Worm (Caenorhabditis elegans) whole organism, L1 larva: Measurements from ENCODE around the gene let-92.

Source experiments
- C04F5.9 ChIP-seq: sonication (generic microtip); optimal IDR thresholded peaks from 2 replicates; lab custom pipeline; 2016; ENCODE audit warnings: missing genetic modification characterization, missing compliant biosample characterization
- Y116A8C.19 ChIP-seq: sonication (generic microtip); optimal IDR thresholded peaks from 2 replicates; lab custom pipeline; 2016; ENCODE audit warnings: missing compliant biosample characterization, missing genetic modification characterization, borderline replicate concordance
- aha-1 ChIP-seq: fragments of 150-350 bp; optimal IDR thresholded peaks from 2 replicates; lab custom pipeline; 2014; ENCODE audit warnings: missing biosample characterization, missing genetic modification characterization
- alr-1 ChIP-seq: fragments of 200-800 bp; sonication (Bioruptor generic); optimal IDR thresholded peaks from 2 replicates; lab custom pipeline; 2018; ENCODE audit warnings: borderline replicate concordance, mild to moderate bottlenecking, missing genetic modification characterization, missing compliant biosample characterization
- blmp-1 ChIP-seq: fragments of 150-350 bp; optimal IDR thresholded peaks from 2 replicates; lab custom pipeline; 2014; ENCODE audit warnings: missing biosample characterization, missing genetic modification characterization
- ceh-63 ChIP-seq: fragments of 200-800 bp; sonication (Bioruptor generic); optimal IDR thresholded peaks from 2 replicates; lab custom pipeline; 2018; ENCODE audit warnings: mild to moderate bottlenecking, missing genetic modification characterization, missing compliant biosample characterization
- dsc-1 ChIP-seq: sonication (generic microtip); optimal IDR thresholded peaks from 2 replicates; lab custom pipeline; 2016; ENCODE audit warnings: mild to moderate bottlenecking, missing genetic modification characterization, missing compliant biosample characterization
- efl-1 ChIP-seq, 4 experiments: fragments of 150-350 bp; optimal IDR thresholded peaks in 3 of 4; peaks in 1 of 4; 1 replicate in 1 of 4; 2 replicates in 3 of 4; lab custom pipeline; 2014; ENCODE audit warnings: missing biosample characterization in 2 of 4, missing genetic modification characterization in 2 of 4, missing genetic modification reagents in 2 of 4
- egl-27 ChIP-seq, 2 experiments: fragments of 150-350 bp in 1 of 2; sonication (generic microtip); optimal IDR thresholded peaks; 3 replicates each; lab custom pipeline; 2017 to 2018; ENCODE audit warnings: missing biosample characterization in 2 of 2, missing genetic modification characterization in 2 of 2, missing genetic modification reagents in 2 of 2
- elt-3 ChIP-seq, 6 experiments: fragments of 150-350 bp in 1 of 6; sonication (generic microtip); optimal IDR thresholded peaks; 2 replicates each; lab custom pipeline; 2017 to 2018; ENCODE audit warnings: missing biosample characterization in 6 of 6, missing genetic modification characterization in 6 of 6, inconsistent platforms in 1 of 6
- ets-5 ChIP-seq: fragments of 200-800 bp; sonication (Bioruptor generic); IDR thresholded peaks from 2 replicates; pipeline ENCODE4 v1.3.6; 2022; ENCODE audit warnings: missing genetic modification characterization, missing compliant biosample characterization
- grh-1 ChIP-seq: fragments of 200-800 bp; sonication (Bioruptor generic); IDR thresholded peaks from 2 replicates; pipeline ENCODE4 v1.3.6; 2022; ENCODE audit warnings: missing genetic modification reagents, missing genetic modification characterization, missing compliant biosample characterization
- hlh-17 ChIP-seq: fragments of 200-800 bp; sonication (Bioruptor generic); optimal IDR thresholded peaks from 2 replicates; lab custom pipeline; 2018; ENCODE audit warnings: missing genetic modification characterization, mild to moderate bottlenecking, missing compliant biosample characterization, moderate library complexity, borderline replicate concordance
- jun-1 ChIP-seq: fragments of 150-350 bp; optimal IDR thresholded peaks from 2 replicates; lab custom pipeline; 2014; ENCODE audit warnings: missing biosample characterization, missing genetic modification reagents, missing genetic modification characterization
- lin-14 ChIP-seq: fragments of 200-800 bp; sonication (Bioruptor generic); optimal IDR thresholded peaks from 2 replicates; lab custom pipeline; 2018; ENCODE audit warnings: mild to moderate bottlenecking, missing genetic modification characterization, moderate library complexity, missing compliant biosample characterization
- lin-35 ChIP-seq, 2 experiments: fragments of 150-350 bp; optimal IDR thresholded peaks; 2 replicates each; lab custom pipeline; 2014; ENCODE audit warnings: missing biosample characterization in 2 of 2, missing genetic modification characterization in 2 of 2, missing genetic modification reagents in 2 of 2
- lin-39 ChIP-seq: fragments of 150-350 bp; optimal IDR thresholded peaks from 2 replicates; lab custom pipeline; 2014; ENCODE audit warnings: missing biosample characterization, missing genetic modification reagents, missing genetic modification characterization
- lir-3 ChIP-seq: sonication (generic microtip); optimal IDR thresholded peaks from 2 replicates; lab custom pipeline; 2016; ENCODE audit warnings: mild to moderate bottlenecking, missing genetic modification characterization, moderate library complexity, missing compliant biosample characterization; ENCODE audit not compliant: poor library complexity
- mdl-1 ChIP-seq, 2 experiments: fragments of 150-350 bp; optimal IDR thresholded peaks; 2 replicates each; lab custom pipeline; 2014 to 2017; ENCODE audit warnings: missing biosample characterization in 2 of 2, missing genetic modification characterization in 2 of 2, inconsistent platforms in 1 of 2
- mep-1 ChIP-seq: fragments of 150-350 bp; optimal IDR thresholded peaks from 2 replicates; lab custom pipeline; 2014; ENCODE audit warnings: missing biosample characterization, missing genetic modification characterization
- nhr-237 ChIP-seq: fragments of 150-350 bp; optimal IDR thresholded peaks from 2 replicates; lab custom pipeline; 2014; ENCODE audit warnings: missing biosample characterization, missing genetic modification characterization
- nhr-28 ChIP-seq: fragments of 150-350 bp; optimal IDR thresholded peaks from 2 replicates; lab custom pipeline; 2014; ENCODE audit warnings: missing biosample characterization, missing genetic modification characterization
- nhr-76 ChIP-seq: sonication (generic microtip); optimal IDR thresholded peaks from 2 replicates; lab custom pipeline; 2017; ENCODE audit warnings: missing biosample characterization, missing genetic modification characterization
- nhr-77 ChIP-seq: fragments of 150-350 bp; optimal IDR thresholded peaks from 2 replicates; lab custom pipeline; 2014; ENCODE audit warnings: missing biosample characterization, missing genetic modification characterization
- nhr-85 ChIP-seq: sonication (generic microtip); peaks from one replicate; lab custom pipeline; 2016; ENCODE audit warnings: missing genetic modification characterization, inconsistent platforms, missing compliant biosample characterization
- nhr-90 ChIP-seq: sonication (generic microtip); optimal IDR thresholded peaks from 2 replicates; lab custom pipeline; 2016; ENCODE audit warnings: mild to moderate bottlenecking, missing genetic modification characterization, missing compliant biosample characterization; ENCODE audit not compliant: poor library complexity
- pqm-1 ChIP-seq: sonication (generic microtip); optimal IDR thresholded peaks from 3 replicates; lab custom pipeline; 2017; ENCODE audit warnings: missing biosample characterization, missing genetic modification characterization
- rnt-1 ChIP-seq: sonication (generic microtip); optimal IDR thresholded peaks from 2 replicates; lab custom pipeline; 2016; ENCODE audit warnings: mild to moderate bottlenecking, missing genetic modification characterization, moderate library complexity, missing compliant biosample characterization
- skn-1 ChIP-seq: fragments of 150-350 bp; optimal IDR thresholded peaks from 2 replicates; lab custom pipeline; 2014; ENCODE audit warnings: missing biosample characterization, missing genetic modification characterization
- snpc-4 ChIP-seq: fragments of 150-350 bp; optimal IDR thresholded peaks from 2 replicates; lab custom pipeline; 2014; ENCODE audit warnings: missing biosample characterization, missing genetic modification characterization
- sptf-1 ChIP-seq: fragments of 150-350 bp; optimal IDR thresholded peaks from 2 replicates; lab custom pipeline; 2014; ENCODE audit warnings: missing biosample characterization, missing genetic modification characterization
- unc-130 ChIP-seq: fragments of 150-350 bp; optimal IDR thresholded peaks from 2 replicates; lab custom pipeline; 2017; ENCODE audit warnings: missing biosample characterization, missing genetic modification characterization, inconsistent platforms
- unc-86 ChIP-seq: sonication (generic microtip); optimal IDR thresholded peaks from 2 replicates; lab custom pipeline; 2016; ENCODE audit warnings: missing genetic modification characterization, missing compliant biosample characterization
- unc-98 ChIP-seq: fragments of 200-800 bp; sonication (Bioruptor generic); IDR thresholded peaks from 2 replicates; pipeline ENCODE4 v1.3.6; 2022; ENCODE audit warnings: missing genetic modification characterization, missing compliant biosample characterization
- vab-15 ChIP-seq: sonication (generic microtip); optimal IDR thresholded peaks from 2 replicates; lab custom pipeline; 2017; ENCODE audit warnings: missing genotype, mild to moderate bottlenecking, missing genetic modification characterization, missing compliant biosample characterization
- zip-4 ChIP-seq: fragments of 200-800 bp; sonication (Bioruptor generic); optimal IDR thresholded peaks from 2 replicates; lab custom pipeline; 2018; ENCODE audit warnings: mild to moderate bottlenecking, missing genetic modification characterization, moderate library complexity, missing compliant biosample characterization
- ztf-11 ChIP-seq, 2 experiments: sonication (generic microtip); optimal IDR thresholded peaks; 2 replicates each; lab custom pipeline; 2016 to 2017; ENCODE audit warnings: missing genetic modification characterization in 2 of 2, missing biosample characterization in 1 of 2, missing compliant biosample characterization in 1 of 2
- ztf-4 ChIP-seq: fragments of 150-350 bp; optimal IDR thresholded peaks from 2 replicates; lab custom pipeline; 2014; ENCODE audit warnings: missing biosample characterization, missing genetic modification characterization

The let-92 gene

ce11 chrIV:11871898-11872297 lies 13.7 kb downstream of the let-92 start:
- no peak for TF ChIP-seq aha-1 (tag; lab: Kevin White, UChicago)
- TF ChIP-seq nhr-28 (tag; lab: Kevin White, UChicago): no peak
- no peak for TF ChIP-seq ztf-4 (tag; lab: Kevin White, UChicago)
- TF ChIP-seq Y116A8C.19 (tag; lab: Kevin White, UChicago): no peak
- peak; percentile 33 for TF ChIP-seq lin-14
- peak; percentile 25 for TF ChIP-seq ceh-63 (GFP tag; lab: Kevin White, UChicago)
- TF ChIP-seq jun-1 (tag; lab: Kevin White, UChicago): no peak
- peak; percentile 43 for TF ChIP-seq unc-86 (tag; lab: Kevin White, UChicago)
- no peak for TF ChIP-seq skn-1 (tag; lab: Kevin White, UChicago)
- no peak for TF ChIP-seq vab-15 (tag; lab: Kevin White, UChicago)
- TF ChIP-seq nhr-76 (tag; lab: Kevin White, UChicago): no peak
- TF ChIP-seq lir-3 (tag; lab: Kevin White, UChicago): no peak
- no peak for TF ChIP-seq ets-5 (GFP tag; lab: Robert Waterston, UW)
- TF ChIP-seq lin-35 (GFP tag; optimal IDR thresholded peaks at IDR 0.05; lab: Kevin White, UChicago): no peak
- no peak for TF ChIP-seq alr-1 (tag; lab: Kevin White, UChicago)

ce11 chrIV:11877674-11878073 lies 19.4 kb downstream of the let-92 start, which contains the start of gene pph-2:
Gene pph-2 (minus strand): TSS chrIV:11877774.
- TF ChIP-seq egl-27 (tag; optimal IDR thresholded peaks at IDR 0.05; lab: Kevin White, UChicago) (no peak), sptf-1 (tag; lab: Kevin White, UChicago) (no peak), pqm-1 (no peak), hlh-17 (GFP tag; lab: Kevin White, UChicago) (no peak), aha-1 (tag; lab: Kevin White, UChicago) (no peak), nhr-76 (tag; lab: Kevin White, UChicago) (no peak), elt-3 (tag; optimal IDR thresholded peaks at IDR 0.05; lab: Kevin White, UChicago) (no peak), zip-4 (GFP tag; lab: Kevin White, UChicago) (no peak), nhr-237 (tag; lab: Kevin White, UChicago) (no peak), ceh-63 (GFP tag; lab: Kevin White, UChicago) (no peak), lin-39 (no peak), efl-1 (optimal IDR thresholded peaks at IDR 0.05; lab: Kevin White, UChicago) (no peak), efl-1 (GFP tag; optimal IDR thresholded peaks at IDR 0.05 in 1 of 2; lab: Kevin White, UChicago) (no peak), nhr-77 (tag; lab: Kevin White, UChicago) (no peak), unc-98 (GFP tag; lab: Robert Waterston, UW) (no peak)

ce11 chrIV:11878249-11878648 lies 20.0 kb downstream of the let-92 start, which contains the start of gene cutl-27:
Gene cutl-27 (plus strand): TSS chrIV:11878549.
- TF ChIP-seq dsc-1 (tag; lab: Kevin White, UChicago) (no peak), grh-1 (GFP tag; lab: Robert Waterston, UW) (no peak), rnt-1 (tag; lab: Kevin White, UChicago) (no peak), nhr-28 (tag; lab: Kevin White, UChicago) (no peak), unc-98 (GFP tag; lab: Robert Waterston, UW) (no peak), C04F5.9 (tag; lab: Kevin White, UChicago) (no peak), ceh-63 (GFP tag; lab: Kevin White, UChicago) (no peak)

- TF ChIP-seq ets-5 (GFP tag; lab: Robert Waterston, UW): no peak
- TF ChIP-seq mdl-1 (tag; optimal IDR thresholded peaks at IDR 0.05; lab: Kevin White, UChicago): no peak
- no peak for TF ChIP-seq ztf-11 (tag; optimal IDR thresholded peaks at IDR 0.05; lab: Kevin White, UChicago)
- TF ChIP-seq, all 84 proteins: peak for 0
These were observed 24.3 kb downstream of the let-92 start for ce11 chrIV:11882534-11882933.

ce11 chrIV:11883478-11883877 lies 25.2 kb downstream of the let-92 start:
- TF ChIP-seq snpc-4 (tag; lab: Kevin White, UChicago): no peak
- no peak for TF ChIP-seq nhr-90 (tag; lab: Kevin White, UChicago)
- TF ChIP-seq blmp-1: peak; percentile 97
- peak in 1 of 6 experiments; percentile 6 for TF ChIP-seq elt-3 (tag; optimal IDR thresholded peaks at IDR 0.05; lab: Kevin White, UChicago)
- TF ChIP-seq unc-86 (tag; lab: Kevin White, UChicago): no peak
- TF ChIP-seq nhr-85 (tag; lab: Kevin White, UChicago): peak; percentile 66
- peak; percentile 3 for TF ChIP-seq mep-1 (tag; lab: Kevin White, UChicago)
- TF ChIP-seq unc-130: no peak
- TF ChIP-seq, all 84 proteins: peak for 4
